Worm (Caenorhabditis elegans): ENCODE measurements around the gene wee-1.3.

DNA sequence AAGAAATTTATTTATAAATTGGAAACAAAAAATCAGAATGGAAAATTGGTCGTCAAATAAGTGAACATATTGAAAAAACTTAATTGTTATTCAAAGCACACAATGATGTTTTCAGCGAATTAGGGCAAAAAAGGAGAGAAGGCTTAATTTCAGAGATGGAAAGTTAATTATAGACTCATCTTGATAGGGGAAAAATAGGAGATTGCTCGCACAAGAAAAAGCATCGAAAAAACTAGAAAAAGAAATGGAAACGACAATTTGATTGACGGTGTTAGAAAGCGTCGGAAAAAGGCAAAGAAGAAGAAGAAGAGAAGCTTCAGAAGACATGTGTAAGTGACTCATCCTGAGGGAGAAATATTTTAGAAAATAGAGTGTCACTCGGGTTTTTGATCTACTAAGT lies 20.3 kb downstream of the wee-1.3 start:
- TF ChIP-seq mab-5 (tag; optimal IDR thresholded peaks at IDR 0.05) (no peak), lin-39 (tag; optimal IDR thresholded peaks at IDR 0.05) (no peak), R02D3.7 (tag; optimal IDR thresholded peaks at IDR 0.05) (no peak)
